Worm (Caenorhabditis elegans) whole organism, early embryonic: ENCODE measurements around the gene mks-2.

Source experiments
- B0310.2 ChIP-seq: sonication (generic microtip); optimal IDR thresholded peaks from 2 replicates; lab custom pipeline; 2016; ENCODE audit warnings: mild to moderate bottlenecking, missing genetic modification characterization, missing compliant biosample characterization
- F13C5.2 ChIP-seq: sonication (generic microtip); optimal IDR thresholded peaks from 2 replicates; lab custom pipeline; 2017; ENCODE audit warnings: mild to moderate bottlenecking, missing genetic modification characterization, inconsistent platforms, missing compliant biosample characterization
- aly-1 ChIP-seq: sonication (generic microtip); optimal IDR thresholded peaks from 2 replicates; lab custom pipeline; 2016; ENCODE audit warnings: missing genetic modification characterization, missing compliant biosample characterization
- ama-1 ChIP-seq: fragments of 150-350 bp; optimal IDR thresholded peaks from 2 replicates; lab custom pipeline; 2014
- ceh-13 ChIP-seq: fragments of 200-800 bp; sonication (Bioruptor generic); optimal IDR thresholded peaks from 2 replicates; lab custom pipeline; 2018; ENCODE audit warnings: mild to moderate bottlenecking, missing genetic modification characterization, missing compliant biosample characterization
- ceh-36 ChIP-seq: sonication (generic microtip); optimal IDR thresholded peaks from 2 replicates; lab custom pipeline; 2016; ENCODE audit warnings: missing genetic modification characterization, inconsistent platforms, missing compliant biosample characterization
- ets-7 ChIP-seq: sonication (generic microtip); optimal IDR thresholded peaks from 2 replicates; lab custom pipeline; 2016; ENCODE audit warnings: missing genotype, missing genetic modification characterization, missing compliant biosample characterization
- flt-1 ChIP-seq: fragments of 200-800 bp; sonication (Bioruptor generic); IDR thresholded peaks from 2 replicates; pipeline ENCODE4 v1.3.6; 2022; ENCODE audit warnings: missing genetic modification characterization, missing compliant biosample characterization
- hmbx-1 ChIP-seq: sonication (generic microtip); optimal IDR thresholded peaks from 2 replicates; lab custom pipeline; 2016; ENCODE audit warnings: mild to moderate bottlenecking, missing genetic modification characterization, missing compliant biosample characterization
- hmg-4 ChIP-seq: fragments of 200-800 bp; sonication (Bioruptor generic); optimal IDR thresholded peaks from 2 replicates; lab custom pipeline; 2018; ENCODE audit warnings: mild to moderate bottlenecking, missing genetic modification characterization, missing compliant biosample characterization
- hnd-1 ChIP-seq: sonication (generic microtip); optimal IDR thresholded peaks from 2 replicates; lab custom pipeline; 2016; ENCODE audit warnings: missing genetic modification characterization, missing compliant biosample characterization
- pes-1 ChIP-seq: fragments of 200-800 bp; sonication (Bioruptor generic); IDR thresholded peaks from 2 replicates; pipeline ENCODE4 v1.3.6; 2022; ENCODE audit warnings: missing genetic modification reagents, missing genetic modification characterization, missing compliant biosample characterization
- scrt-1 ChIP-seq: fragments of 200-800 bp; sonication (Bioruptor generic); IDR thresholded peaks from 2 replicates; pipeline ENCODE4 v1.3.6; 2022; ENCODE audit warnings: missing genetic modification characterization, missing compliant biosample characterization
- sea-1 ChIP-seq: fragments of 200-800 bp; sonication (Bioruptor generic); conservative IDR thresholded peaks from 2 replicates; pipeline ENCODE4 v1.3.6; 2022; ENCODE audit warnings: missing genetic modification characterization, missing compliant biosample characterization
- tbx-11 ChIP-seq: fragments of 200-800 bp; sonication (Bioruptor generic); IDR thresholded peaks from 2 replicates; pipeline ENCODE4 v1.3.6; 2022; ENCODE audit warnings: missing genetic modification characterization, missing compliant biosample characterization
- tbx-37 ChIP-seq: fragments of 200-800 bp; sonication (Bioruptor generic); conservative IDR thresholded peaks from 2 replicates; pipeline ENCODE4 v1.3.6; 2022; ENCODE audit warnings: missing genetic modification reagents, missing genetic modification characterization, missing compliant biosample characterization
- tra-4 ChIP-seq: sonication (generic microtip); optimal IDR thresholded peaks from 2 replicates; lab custom pipeline; 2017; ENCODE audit warnings: missing genetic modification characterization, missing compliant biosample characterization

mks-2 gene

DNA sequence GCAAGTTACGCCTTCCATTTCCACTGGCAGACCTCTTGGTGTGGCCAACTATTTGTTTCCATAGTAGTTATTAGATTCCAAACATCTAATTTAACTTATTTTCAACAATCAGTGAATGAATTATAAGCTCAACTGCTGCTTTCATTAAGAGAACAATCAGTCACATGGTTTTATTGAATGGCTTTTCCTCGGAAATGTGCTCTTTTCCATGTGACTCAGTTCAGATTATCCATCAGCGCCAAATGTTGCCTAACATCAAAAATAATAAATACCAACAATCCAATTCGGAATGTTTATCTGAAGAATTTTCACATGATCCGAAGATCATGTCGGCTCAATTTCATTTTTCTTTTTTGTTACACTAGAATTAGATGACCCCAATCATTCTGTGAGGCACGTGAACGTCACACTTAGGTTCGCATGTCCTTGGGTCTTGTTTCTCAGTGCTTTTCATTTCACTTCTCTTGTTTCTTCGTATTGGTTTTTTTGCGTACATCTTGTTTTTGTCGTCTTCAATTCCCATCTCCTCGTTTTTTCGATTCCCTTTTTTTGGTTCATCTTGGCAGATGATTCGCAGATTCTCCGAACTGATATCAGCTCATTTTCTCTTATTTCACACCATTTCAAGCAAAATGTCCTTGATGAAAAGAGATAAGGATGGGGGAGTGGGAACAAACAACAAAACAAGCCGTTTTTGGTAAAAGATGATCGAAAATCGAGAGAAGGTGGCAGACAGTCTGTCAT lies 42.9 kb downstream of the mks-2 start:
- no peak for TF ChIP-seq flt-1
- TF ChIP-seq ceh-36 (tag; lab: Kevin White, UChicago), result no peak
- no peak for TF ChIP-seq tra-4 (tag; lab: Kevin White, UChicago)
- TF ChIP-seq tbx-37 (GFP tag; lab: Robert Waterston, UW), result no peak
- no peak for TF ChIP-seq ama-1 (lab: Kevin White, UChicago)
- TF ChIP-seq B0310.2 (tag; lab: Kevin White, UChicago), result no peak
- TF ChIP-seq ceh-13, result no peak
- TF ChIP-seq hmbx-1 (tag; lab: Kevin White, UChicago), result no peak
- no peak for TF ChIP-seq tbx-11 (GFP tag; lab: Robert Waterston, UW)
- TF ChIP-seq F13C5.2 (tag; lab: Kevin White, UChicago), result no peak
- TF ChIP-seq hnd-1, result no peak
- no peak for TF ChIP-seq sea-1
- no peak for TF ChIP-seq ets-7
- TF ChIP-seq aly-1 (tag; lab: Kevin White, UChicago), result no peak
- no peak for TF ChIP-seq pes-1 (GFP tag; lab: Robert Waterston, UW)
- TF ChIP-seq hmg-4 (GFP tag; lab: Kevin White, UChicago), result no peak

- TF ChIP-seq B0310.2 (tag; lab: Kevin White, UChicago), result no peak
- no peak for TF ChIP-seq ama-1 (lab: Kevin White, UChicago)
- TF ChIP-seq tra-4 (tag; lab: Kevin White, UChicago), result no peak
Observed at ce11 chrII:6175027-6175426, 44.2 kb downstream of the mks-2 start.

ce11 chrII:6173400-6173799 lies 45.8 kb downstream of the mks-2 start, which contains the start of gene F40H3.2:
F40H3.2 (plus strand) TSS chrII:6173649.
- no peak for TF ChIP-seq flt-1
- TF ChIP-seq tbx-11 (GFP tag; lab: Robert Waterston, UW), result no peak
- TF ChIP-seq sea-1, result no peak
- TF ChIP-seq ets-7, result no peak
- TF ChIP-seq F13C5.2 (tag; lab: Kevin White, UChicago), result no peak
- TF ChIP-seq pes-1 (GFP tag; lab: Robert Waterston, UW), result no peak
- TF ChIP-seq hmg-4 (GFP tag; lab: Kevin White, UChicago), result no peak
- TF ChIP-seq B0310.2 (tag; lab: Kevin White, UChicago), result no peak
- no peak for TF ChIP-seq ceh-36 (tag; lab: Kevin White, UChicago)
- TF ChIP-seq tbx-37 (GFP tag; lab: Robert Waterston, UW), result no peak

ce11 chrII:6171228-6171627 lies 48.0 kb downstream of the mks-2 start, which contains the start of gene F40H3.3:
F40H3.3 (plus strand) TSS chrII:6171507.
- no peak for TF ChIP-seq ceh-13
- no peak for TF ChIP-seq tbx-37 (GFP tag; lab: Robert Waterston, UW)
- no peak for TF ChIP-seq hnd-1
- TF ChIP-seq ets-7, result no peak
- no peak for TF ChIP-seq ceh-36 (tag; lab: Kevin White, UChicago)
- no peak for TF ChIP-seq B0310.2 (tag; lab: Kevin White, UChicago)
- no peak for TF ChIP-seq hmbx-1 (tag; lab: Kevin White, UChicago)
- no peak for TF ChIP-seq pes-1 (GFP tag; lab: Robert Waterston, UW)
- TF ChIP-seq tra-4 (tag; lab: Kevin White, UChicago), result no peak
- no peak for TF ChIP-seq sea-1
- TF ChIP-seq aly-1 (tag; lab: Kevin White, UChicago), result no peak
- no peak for TF ChIP-seq tbx-11 (GFP tag; lab: Robert Waterston, UW)

ce11 chrII:6170236-6170635 lies 49.0 kb downstream of the mks-2 start:
- TF ChIP-seq F13C5.2 (tag; lab: Kevin White, UChicago), result no peak
- no peak for TF ChIP-seq tra-4 (tag; lab: Kevin White, UChicago)
- TF ChIP-seq tbx-11 (GFP tag; lab: Robert Waterston, UW), result no peak
- no peak for TF ChIP-seq scrt-1 (GFP tag; lab: Robert Waterston, UW)
- no peak for TF ChIP-seq pes-1 (GFP tag; lab: Robert Waterston, UW)
- no peak for TF ChIP-seq ama-1 (lab: Kevin White, UChicago)
- no peak for TF ChIP-seq aly-1 (tag; lab: Kevin White, UChicago)
- no peak for TF ChIP-seq ets-7
- no peak for TF ChIP-seq hmbx-1 (tag; lab: Kevin White, UChicago)
- no peak for TF ChIP-seq sea-1
- no peak for TF ChIP-seq tbx-37 (GFP tag; lab: Robert Waterston, UW)
- TF ChIP-seq ceh-36 (tag; lab: Kevin White, UChicago), result no peak
- no peak for TF ChIP-seq flt-1
- no peak for TF ChIP-seq B0310.2 (tag; lab: Kevin White, UChicago)
- TF ChIP-seq ceh-13, result no peak
- no peak for TF ChIP-seq hmg-4 (GFP tag; lab: Kevin White, UChicago)

ce11 chrII:6169156-6169555 lies 50.1 kb downstream of the mks-2 start, which contains the start of gene hst-3.1:
hst-3.1 (minus strand) TSS chrII:6169256.
- TF ChIP-seq hmbx-1 (tag; lab: Kevin White, UChicago) (no peak), aly-1 (tag; lab: Kevin White, UChicago) (no peak), sea-1 (no peak), tra-4 (tag; lab: Kevin White, UChicago) (no peak), hmg-4 (GFP tag; lab: Kevin White, UChicago) (no peak), flt-1 (no peak)

DNA sequence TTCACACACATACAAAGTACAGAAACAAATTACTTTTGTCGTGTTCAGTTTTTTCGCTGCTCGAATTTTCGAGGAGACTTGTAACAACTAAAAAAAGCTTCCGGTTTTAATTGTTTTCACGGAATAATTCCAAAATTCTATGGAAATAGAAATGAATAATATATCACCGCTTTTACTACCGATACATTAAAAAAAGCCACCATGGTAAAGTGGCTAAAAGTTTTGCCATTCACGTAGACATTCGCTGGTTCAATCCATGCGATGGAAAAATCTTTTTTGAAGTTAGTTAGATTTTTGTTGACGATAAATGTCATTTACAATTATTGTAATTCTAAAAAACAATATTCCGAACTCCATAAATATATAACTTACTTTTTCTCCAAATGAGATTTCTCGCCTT lies 50.5 kb downstream of the mks-2 start:
- TF ChIP-seq ama-1 (lab: Kevin White, UChicago), result no peak
